Fruit fly (Drosophila melanogaster) whole organism, pupa: Measurements from ENCODE around the gene hyd.

ENCODE experiments used
- CG10348 ChIP-seq: fragments of 200-800 bp; sonication (Bioruptor generic); IDR thresholded peaks from 2 replicates; pipeline ENCODE4 v1.3.6; 2022; ENCODE audit warnings: missing biosample characterization, missing genetic modification characterization
- CG12605 ChIP-seq: fragments of 200-800 bp; sonication (Bioruptor generic); IDR thresholded peaks from 2 replicates; pipeline ENCODE4 v1.3.6; 2022; ENCODE audit warnings: missing biosample characterization, missing genetic modification characterization
- CG13204 ChIP-seq: fragments of 200-800 bp; sonication (Bioruptor generic); optimal IDR thresholded peaks from 2 replicates; lab custom pipeline; 2018; ENCODE audit warnings: missing biosample characterization, mild to moderate bottlenecking, missing genetic modification characterization, moderate library complexity
- CG14655 ChIP-seq: fragments of 200-800 bp; sonication (Bioruptor generic); optimal IDR thresholded peaks from 3 replicates; lab custom pipeline; 2017; ENCODE audit warnings: mild to moderate bottlenecking, missing biosample characterization, missing genetic modification reagents, missing genetic modification characterization
- CG15710 ChIP-seq: fragments of 200-800 bp; sonication (Bioruptor generic); optimal IDR thresholded peaks from 2 replicates; lab custom pipeline; 2018; ENCODE audit warnings: missing biosample characterization, mild to moderate bottlenecking, missing genetic modification characterization, moderate library complexity
- CG17806 ChIP-seq: fragments of 200-800 bp; sonication (Bioruptor generic); optimal IDR thresholded peaks from 2 replicates; lab custom pipeline; 2018; ENCODE audit warnings: missing biosample characterization, mild to moderate bottlenecking, missing genetic modification characterization, moderate library complexity
- CG32121 ChIP-seq: fragments of 200-800 bp; sonication (Bioruptor generic); IDR thresholded peaks from 2 replicates; pipeline ENCODE4 v1.3.6; 2022; ENCODE audit warnings: missing biosample characterization, missing genetic modification characterization
- CG34367 ChIP-seq: fragments of 200-800 bp; sonication (Bioruptor generic); optimal IDR thresholded peaks from 2 replicates; lab custom pipeline; 2018; ENCODE audit warnings: missing biosample characterization, mild to moderate bottlenecking, missing genetic modification characterization
- CG4496 ChIP-seq: fragments of 200-800 bp; sonication (Bioruptor generic); IDR thresholded peaks from 3 replicates; pipeline ENCODE4 v1.3.6; 2022; ENCODE audit warnings: missing biosample characterization, missing genetic modification characterization
- CG8159 ChIP-seq: fragments of 200-800 bp; sonication (Bioruptor generic); optimal IDR thresholded peaks from 3 replicates; lab custom pipeline; 2018; ENCODE audit warnings: missing biosample characterization, mild to moderate bottlenecking, missing genetic modification characterization, moderate library complexity
- CG8301 ChIP-seq: fragments of 200-800 bp; sonication (Bioruptor generic); optimal IDR thresholded peaks from 2 replicates; lab custom pipeline; 2018; ENCODE audit warnings: missing biosample characterization, mild to moderate bottlenecking, missing genetic modification characterization
- CG9948 ChIP-seq: fragments of 200-800 bp; sonication (Bioruptor generic); optimal IDR thresholded peaks from 2 replicates; lab custom pipeline; 2018; ENCODE audit warnings: missing biosample characterization, mild to moderate bottlenecking, missing genetic modification characterization, moderate library complexity
- D1 ChIP-seq: fragments of 200-800 bp; sonication (Bioruptor generic); optimal IDR thresholded peaks from 2 replicates; lab custom pipeline; 2018; ENCODE audit warnings: missing biosample characterization, mild to moderate bottlenecking, missing genetic modification characterization, moderate library complexity
- EcR ChIP-seq: fragments of 200-800 bp; sonication (Bioruptor generic); optimal IDR thresholded peaks from 3 replicates; lab custom pipeline; 2019; ENCODE audit warnings: missing biosample characterization, missing genetic modification characterization, mild to moderate bottlenecking, moderate library complexity, missing genetic modification reagents
- Ets98B ChIP-seq: fragments of 200-800 bp; sonication (Bioruptor generic); IDR thresholded peaks from 2 replicates; pipeline ENCODE4 v1.3.6; 2022; ENCODE audit warnings: missing biosample characterization, missing genetic modification characterization
- Pif1A ChIP-seq: fragments of 200-800 bp; sonication (Bioruptor generic); optimal IDR thresholded peaks from 3 replicates; lab custom pipeline; 2016; ENCODE audit warnings: missing biosample characterization, missing genetic modification characterization
- Pif1B ChIP-seq: fragments of 200-800 bp; sonication (Bioruptor generic); optimal IDR thresholded peaks from 3 replicates; lab custom pipeline; 2016; ENCODE audit warnings: missing biosample characterization, missing genetic modification characterization
- Snoo ChIP-seq: fragments of 200-800 bp; sonication (Bioruptor generic); optimal IDR thresholded peaks from 3 replicates; lab custom pipeline; 2017; ENCODE audit warnings: missing biosample characterization, mild to moderate bottlenecking, missing genetic modification characterization, inconsistent platforms
- fd96Ca ChIP-seq: fragments of 200-800 bp; sonication (Bioruptor generic); IDR thresholded peaks from 3 replicates; pipeline ENCODE4 v1.3.6; 2022; ENCODE audit warnings: missing biosample characterization, missing genetic modification characterization
- gl ChIP-seq: fragments of 200-800 bp; sonication (Bioruptor generic); optimal IDR thresholded peaks from 2 replicates; lab custom pipeline; 2018; ENCODE audit warnings: missing biosample characterization, mild to moderate bottlenecking, missing genetic modification characterization
- rn ChIP-seq: fragments of 200-800 bp; sonication (Bioruptor generic); IDR thresholded peaks from 2 replicates; pipeline ENCODE4 v1.3.6; 2022; ENCODE audit warnings: missing biosample characterization, missing genetic modification characterization

The hyd gene

dm6 chr3R:9725121-9725956 is at the start of gene hyd:
Gene hyd (minus strand): TSS chr3R:9725615.
- no peak for TF ChIP-seq CG8159 (tag; lab: Kevin White, UChicago)
- TF ChIP-seq CG15710, result no peak
- no peak for TF ChIP-seq CG12605
- no peak for TF ChIP-seq Pif1B (GFP tag; lab: Kevin White, UChicago)
- TF ChIP-seq D1, result no peak

dm6 chr3R:9774821-9775220 is 49.4 kb upstream of the hyd start, which contains the start of gene topi:
Gene topi (plus strand): TSS chr3R:9775121.
- no peak for TF ChIP-seq D1

dm6 chr3R:9774147-9774546 is 48.7 kb upstream of the hyd start, which contains the start of gene Whamy:
Gene Whamy (minus strand): TSS chr3R:9774419.
- TF ChIP-seq Pif1B (GFP tag; lab: Kevin White, UChicago) (no peak), CG34367 (tag; lab: Kevin White, UChicago) (no peak), CG12605 (no peak), CG10348 (GFP tag; lab: Robert Waterston, UW) (no peak), fd96Ca (GFP tag; lab: Robert Waterston, UW) (no peak), CG14655 (no peak), CG15710 (no peak), CG32121 (no peak), CG9948 (tag; lab: Kevin White, UChicago) (no peak), D1 (no peak), EcR (GFP tag; lab: Kevin White, UChicago) (no peak), CG8301 (tag; lab: Kevin White, UChicago) (no peak), CG13204 (GFP tag; lab: Kevin White, UChicago) (no peak), CG4496 (GFP tag; lab: Robert Waterston, UW) (no peak), gl (tag; lab: Kevin White, UChicago) (no peak), Snoo (tag; lab: Kevin White, UChicago) (no peak)

- TF ChIP-seq CG14655 (no peak), CG12605 (peak; percentile 94), Ets98B (GFP tag; lab: Robert Waterston, UW) (peak; percentile 95), CG10348 (GFP tag; lab: Robert Waterston, UW) (peak; percentile 59), CG9948 (tag; lab: Kevin White, UChicago) (peak; percentile 89), CG4496 (GFP tag; lab: Robert Waterston, UW) (peak; percentile 97), fd96Ca (GFP tag; lab: Robert Waterston, UW) (peak; percentile 42; the same call in 1 of the 3 replicates), CG13204 (GFP tag; lab: Kevin White, UChicago) (no peak), Pif1A (GFP tag; lab: Kevin White, UChicago) (peak; percentile 95), CG32121 (peak; percentile 91), rn (GFP tag; lab: Robert Waterston, UW) (peak; percentile 82), Snoo (tag; lab: Kevin White, UChicago) (peak; percentile 92), gl (tag; lab: Kevin White, UChicago) (peak; percentile 77), CG34367 (tag; lab: Kevin White, UChicago) (peak; percentile 89), CG8301 (tag; lab: Kevin White, UChicago) (peak; percentile 91), EcR (GFP tag; lab: Kevin White, UChicago) (peak; percentile 25), CG8159 (tag; lab: Kevin White, UChicago) (peak; percentile 91), CG17806 (tag; lab: Kevin White, UChicago) (peak; percentile 93), D1 (no peak), CG15710 (peak; percentile 91), Pif1B (GFP tag; lab: Kevin White, UChicago) (peak; percentile 93)
Observed at dm6 chr3R:9771519-9771972, 46.1 kb upstream of the hyd start, which contains the start of gene CG9471. Gene CG9471 (minus strand): TSS chr3R:9771542.

dm6 chr3R:9770127-9770526 is 44.7 kb upstream of the hyd start:
- TF ChIP-seq CG14655, result no peak
- peak; percentile 46; the same call in 1 of the 2 replicates for TF ChIP-seq CG32121

- TF ChIP-seq CG32121, result no peak
- no peak for TF ChIP-seq EcR (GFP tag; lab: Kevin White, UChicago)
- no peak for TF ChIP-seq CG15710
- no peak for TF ChIP-seq Pif1B (GFP tag; lab: Kevin White, UChicago)
- TF ChIP-seq CG34367 (tag; lab: Kevin White, UChicago), result no peak
- no peak for TF ChIP-seq fd96Ca (GFP tag; lab: Robert Waterston, UW)
- no peak for TF ChIP-seq rn (GFP tag; lab: Robert Waterston, UW)
- TF ChIP-seq gl (tag; lab: Kevin White, UChicago), result no peak
Observed at dm6 chr3R:9768884-9769283, 43.5 kb upstream of the hyd start, which contains the start of gene MED6. Gene MED6 (minus strand): TSS chr3R:9768984.
